Fruit fly (Drosophila melanogaster): ENCODE data around the gene Datp.

DNA sequence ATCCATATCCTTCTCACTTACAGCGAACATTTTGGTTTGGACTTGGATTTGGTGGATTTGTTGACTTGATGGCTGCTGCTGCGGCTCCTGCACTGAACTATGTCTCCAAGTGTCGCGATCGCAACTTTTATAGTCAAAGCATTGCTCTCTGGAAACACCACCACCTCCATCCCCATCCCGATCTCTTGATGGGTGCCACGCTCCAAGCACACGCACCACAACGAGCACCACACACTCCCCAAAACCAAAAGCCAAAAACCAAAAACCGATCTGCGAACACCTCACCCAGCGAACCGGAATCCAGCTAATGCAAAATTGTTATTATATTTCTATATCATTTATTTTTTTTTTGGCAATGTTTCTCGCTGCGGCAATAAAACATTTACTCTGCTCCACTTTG, 5.5 kb downstream of the Datp start, which contains the start of gene Cpr30F:
- no peak for TF ChIP-seq CTCF (optimal IDR thresholded peaks at IDR 0.05)
- no peak for TF ChIP-seq CG8478 (optimal IDR thresholded peaks at IDR 0.05)

All from S2 (cell line).